Worm (Caenorhabditis elegans): ENCODE results near the gene C34D4.4.

The C34D4.4 gene

ce11 chrIV:7131780-7132179, 17.4 kb upstream of the C34D4.4 start, which contains the start of gene grsp-3 (continued):
- TF ChIP-seq nhr-25 (tag; optimal IDR thresholded peaks at IDR 0.05) (peak; percentile 77), fkh-10 (GFP tag; optimal IDR thresholded peaks at IDR 0.05) (no peak), egl-5 (tag; optimal IDR thresholded peaks at IDR 0.05) (no peak), snpc-4 (tag; optimal IDR thresholded peaks at IDR 0.05) (no peak), nhr-76 (tag; optimal IDR thresholded peaks at IDR 0.05) (no peak)

- no peak for TF ChIP-seq lsy-12 (tag; optimal IDR thresholded peaks at IDR 0.05)
- peak; percentile 66 for TF ChIP-seq ceh-28 (tag; optimal IDR thresholded peaks at IDR 0.05)
- TF ChIP-seq nhr-76 (tag; optimal IDR thresholded peaks at IDR 0.05): no peak
- TF ChIP-seq hmg-11 (tag; optimal IDR thresholded peaks at IDR 0.05): peak; percentile 40
- peak; percentile 36 for TF ChIP-seq nhr-23 (tag; optimal IDR thresholded peaks at IDR 0.05)
- peak; percentile 6 for TF ChIP-seq pqm-1 (tag; optimal IDR thresholded peaks at IDR 0.05)
Observed at ce11 chrIV:7133140-7133539, 16.0 kb upstream of the C34D4.4 start, which contains the start of gene cyn-12. Gene cyn-12 (minus strand): TSS chrIV:7133217.

- TF ChIP-seq egl-27 (tag; optimal IDR thresholded peaks at IDR 0.05) (no peak), fos-1 (tag; optimal IDR thresholded peaks at IDR 0.05) (no peak), nfya-1 (tag; optimal IDR thresholded peaks at IDR 0.05; ENCODE audit: insufficient read depth) (no peak), nhr-67 (tag; optimal IDR thresholded peaks at IDR 0.05) (no peak), jun-1 (tag; optimal IDR thresholded peaks at IDR 0.05) (no peak), pha-4 (tag; optimal IDR thresholded peaks at IDR 0.05) (no peak), fkh-10 (GFP tag; optimal IDR thresholded peaks at IDR 0.05) (no peak), mdl-1 (tag; optimal IDR thresholded peaks at IDR 0.05) (no peak), nhr-77 (tag; optimal IDR thresholded peaks at IDR 0.05) (no peak), unc-39 (tag; optimal IDR thresholded peaks at IDR 0.05) (no peak), eor-1 (tag; optimal IDR thresholded peaks at IDR 0.05) (no peak), aly-2 (tag; optimal IDR thresholded peaks at IDR 0.05) (no peak), ztf-11 (tag; optimal IDR thresholded peaks at IDR 0.05) (no peak)
Observed at ce11 chrIV:7133983-7134382, 15.2 kb upstream of the C34D4.4 start, which contains the start of gene mutd-1. Gene mutd-1 (minus strand): TSS chrIV:7134083.

- no peak for TF ChIP-seq egl-5 (tag; optimal IDR thresholded peaks at IDR 0.05)
- no peak for TF ChIP-seq nfya-1 (tag; optimal IDR thresholded peaks at IDR 0.05; ENCODE audit: insufficient read depth)
- TF ChIP-seq pha-4 (tag; optimal IDR thresholded peaks at IDR 0.05): no peak
- TF ChIP-seq jun-1 (tag; optimal IDR thresholded peaks at IDR 0.05): no peak
- TF ChIP-seq hmg-11 (tag; optimal IDR thresholded peaks at IDR 0.05): no peak
- TF ChIP-seq mml-1 (tag; optimal IDR thresholded peaks at IDR 0.05): no peak
- TF ChIP-seq mdl-1 (tag; optimal IDR thresholded peaks at IDR 0.05): no peak
- TF ChIP-seq ceh-16 (tag; optimal IDR thresholded peaks at IDR 0.05): no peak
- no peak for TF ChIP-seq nhr-28 (tag; optimal IDR thresholded peaks at IDR 0.05)
Observed at ce11 chrIV:7139143-7139542, 10.0 kb upstream of the C34D4.4 start.

ce11 chrIV:7144670-7145257, 4.4 kb upstream of the C34D4.4 start, which contains the start of gene hecd-1:
Gene hecd-1 (minus strand): TSS chrIV:7144720.
- TF ChIP-seq lin-15B (tag; optimal IDR thresholded peaks at IDR 0.05) (peak; percentile 30), nhr-25 (tag; optimal IDR thresholded peaks at IDR 0.05) (peak; percentile 7), fos-1 (tag; optimal IDR thresholded peaks at IDR 0.05) (no peak)

ce11 chrIV:7147722-7148121, 1.4 kb upstream of the C34D4.4 start:
- peak; percentile 11 for TF ChIP-seq elt-2 (tag; optimal IDR thresholded peaks at IDR 0.05)
- no peak for TF ChIP-seq nhr-23 (tag; optimal IDR thresholded peaks at IDR 0.05)
- TF ChIP-seq lsy-12 (tag; optimal IDR thresholded peaks at IDR 0.05): no peak
- peak; percentile 55 for TF ChIP-seq snpc-4 (tag; optimal IDR thresholded peaks at IDR 0.05)
- TF ChIP-seq fos-1 (tag; optimal IDR thresholded peaks at IDR 0.05): no peak
- no peak for TF ChIP-seq tbx-2 (tag; optimal IDR thresholded peaks at IDR 0.05)
- no peak for TF ChIP-seq nhr-25 (tag; optimal IDR thresholded peaks at IDR 0.05)
- TF ChIP-seq pha-4 (tag; optimal IDR thresholded peaks at IDR 0.05): peak; percentile 90
- TF ChIP-seq nhr-28 (tag; optimal IDR thresholded peaks at IDR 0.05): no peak
- no peak for TF ChIP-seq nhr-11 (tag; optimal IDR thresholded peaks at IDR 0.05)
- no peak for TF ChIP-seq ama-1 (optimal IDR thresholded peaks at IDR 0.05)
- no peak for TF ChIP-seq daf-12 (tag; optimal IDR thresholded peaks at IDR 0.05)
- TF ChIP-seq nhr-43 (tag; optimal IDR thresholded peaks at IDR 0.05; ENCODE audit: poor library complexity, severe bottlenecking): no peak
- no peak for TF ChIP-seq mml-1 (tag; optimal IDR thresholded peaks at IDR 0.05)
- no peak for TF ChIP-seq zag-1 (tag; optimal IDR thresholded peaks at IDR 0.05)
- no peak for TF ChIP-seq ceh-82 (tag; optimal IDR thresholded peaks at IDR 0.05)
- no peak for TF ChIP-seq unc-62 (GFP tag; optimal IDR thresholded peaks at IDR 0.05)
- TF ChIP-seq nhr-12 (tag; optimal IDR thresholded peaks at IDR 0.05): no peak
- TF ChIP-seq eor-1 (tag; optimal IDR thresholded peaks at IDR 0.05): no peak
- TF ChIP-seq nhr-76 (tag; optimal IDR thresholded peaks at IDR 0.05): no peak
- no peak for TF ChIP-seq R02D3.7 (tag; optimal IDR thresholded peaks at IDR 0.05)
- no peak for TF ChIP-seq aly-2 (tag; optimal IDR thresholded peaks at IDR 0.05)
- peak; percentile 8 for TF ChIP-seq lin-15B (tag; optimal IDR thresholded peaks at IDR 0.05)
- no peak for TF ChIP-seq unc-39 (tag; optimal IDR thresholded peaks at IDR 0.05)
- no peak for TF ChIP-seq ZK546.5 (tag; optimal IDR thresholded peaks at IDR 0.05)
- peak; percentile 33 for TF ChIP-seq hmg-11 (tag; optimal IDR thresholded peaks at IDR 0.05)
- TF ChIP-seq fkh-2 (tag; optimal IDR thresholded peaks at IDR 0.05): no peak
- TF ChIP-seq skn-1 (tag; optimal IDR thresholded peaks at IDR 0.05): no peak
- TF ChIP-seq nfya-1 (tag; optimal IDR thresholded peaks at IDR 0.05; ENCODE audit: insufficient read depth): peak; percentile 32

Measured in whole organism, L3 larva.